Worm (Caenorhabditis elegans) whole organism, L4 larva: ENCODE data around the gene unc-47.
A peak's percentile ranks its signal among the peaks of the same experiment; 100 is the strongest.

Experiments
- nhr-237 ChIP-seq: sonication (generic microtip); optimal IDR thresholded peaks from 2 replicates; lab custom pipeline; 2017; ENCODE audit warnings: missing biosample characterization, missing genetic modification characterization
- nhr-77 ChIP-seq: fragments of 150-350 bp; optimal IDR thresholded peaks from 2 replicates; lab custom pipeline; 2014; ENCODE audit warnings: missing biosample characterization, missing genetic modification characterization

DNA sequence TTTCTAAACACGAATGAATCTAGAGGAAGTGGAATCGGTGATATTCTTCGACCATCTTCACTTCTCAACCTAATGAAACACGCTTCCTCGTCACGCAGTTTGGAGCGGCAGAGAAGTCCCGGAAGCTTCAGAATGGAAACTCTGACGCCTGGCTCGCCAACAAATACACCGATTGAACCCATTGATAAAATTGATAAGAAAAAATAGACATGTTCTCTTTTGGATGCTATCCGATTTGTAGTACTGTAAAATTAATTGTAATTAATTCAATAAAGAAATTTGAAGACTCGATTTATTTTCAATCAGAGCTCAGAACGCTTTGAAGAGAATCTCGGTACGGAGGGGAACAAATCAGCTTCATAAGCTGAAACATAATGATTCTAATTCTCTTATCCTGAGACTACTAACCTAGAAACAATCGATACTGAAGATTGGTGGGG lies 28.5 kb upstream of the unc-47 start:
- peak; percentile 75 for TF ChIP-seq nhr-77 (tag; lab: Kevin White, UChicago)
- TF ChIP-seq nhr-237 (tag; lab: Kevin White, UChicago), result no peak
